Comparison of ENCODE assay signal across 2 fruit fly cellular contexts in the genomic region with DNA sequence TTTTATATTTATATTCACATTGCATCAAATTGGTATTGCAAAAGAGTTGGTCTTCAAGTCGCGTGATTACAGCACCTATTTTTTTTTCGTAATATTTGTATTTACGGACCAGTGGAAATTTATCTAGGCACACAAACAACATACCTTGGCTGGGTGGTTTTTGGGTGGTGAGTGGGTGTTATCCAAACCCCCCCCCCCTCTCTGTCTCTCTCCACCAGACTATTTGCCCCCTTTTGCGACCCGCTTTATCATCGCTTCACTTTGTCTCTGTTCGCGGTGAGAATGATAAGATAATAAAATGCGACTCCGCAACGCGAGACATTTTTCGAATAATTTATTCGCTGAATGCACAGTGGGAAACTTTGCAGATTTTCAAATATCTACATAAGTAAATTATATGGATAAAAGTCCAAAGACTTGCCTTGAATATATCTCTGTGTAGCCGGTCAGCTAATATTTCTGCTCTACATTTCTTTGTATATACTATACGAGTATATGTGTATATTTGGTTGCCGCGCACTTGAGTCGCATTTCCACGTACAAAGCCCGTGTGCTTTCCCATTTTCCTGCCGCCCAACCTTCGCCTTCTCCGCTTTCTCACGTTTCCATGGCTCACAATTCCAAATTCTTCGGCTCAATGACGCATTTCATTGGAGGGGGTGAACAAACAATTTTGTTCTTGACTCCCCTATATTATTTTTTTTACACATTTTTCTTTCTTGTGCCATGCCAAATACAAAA.
TF ChIP-seq lines count a peak whose summit lies in the region.

No protein-coding gene starts in this region.

TF ChIP-seq in whole organism, embryonic, 481 proteins besides CTCF, POLR2A, EP300 and RAD21 (continued from another document and continues in another):
- peak; percentile 16 for TF ChIP-seq Ets65A (GFP tag; lab: Kevin White, UChicago)
- peak; percentile 59 for TF ChIP-seq Med (GFP tag; lab: Kevin White, UChicago)
- no peak for TF ChIP-seq CG13775 (GFP tag; optimal IDR thresholded peaks at IDR 0.05; lab: Kevin White, UChicago)
- no peak for TF ChIP-seq pfk (GFP tag; optimal IDR thresholded peaks at IDR 0.05; lab: Kevin White, UChicago)
- no peak for TF ChIP-seq CG11723 (GFP tag; optimal IDR thresholded peaks at IDR 0.05; lab: Kevin White, UChicago)
- no peak for TF ChIP-seq gsb (GFP tag; IDR thresholded peaks at IDR 0.05; lab: Robert Waterston, UW)
- TF ChIP-seq CG14860 (GFP tag; IDR thresholded peaks at IDR 0.05; lab: Robert Waterston, UW; ENCODE audit: partially characterized antibody): no peak
- no peak for TF ChIP-seq Gsc (GFP tag; IDR thresholded peaks at IDR 0.05; lab: Robert Waterston, UW)
- no peak for TF ChIP-seq ind (GFP tag; optimal IDR thresholded peaks at IDR 0.05; lab: Kevin White, UChicago)
- TF ChIP-seq CG18599 (GFP tag; optimal IDR thresholded peaks at IDR 0.05; lab: Kevin White, UChicago): peak; percentile 48
- no peak for TF ChIP-seq sr (GFP tag; IDR thresholded peaks at IDR 0.05; lab: Robert Waterston, UW)
- TF ChIP-seq shn (GFP tag; optimal IDR thresholded peaks at IDR 0.05; lab: Kevin White, UChicago): no peak
- no peak for TF ChIP-seq pnt (GFP tag; optimal IDR thresholded peaks at IDR 0.05; lab: Kevin White, UChicago)
- no peak for TF ChIP-seq CG42726 (GFP tag; IDR thresholded peaks at IDR 0.05; lab: Robert Waterston, UW; ENCODE audit: partially characterized antibody)
- peak; percentile 40 for TF ChIP-seq lab (GFP tag; optimal IDR thresholded peaks at IDR 0.05; lab: Kevin White, UChicago)
- no peak for TF ChIP-seq CG2199 (GFP tag; IDR thresholded peaks at IDR 0.05; lab: Robert Waterston, UW)
- TF ChIP-seq CG3726 (GFP tag; IDR thresholded peaks at IDR 0.05; lab: Robert Waterston, UW): no peak
- no peak for TF ChIP-seq Mrtf (GFP tag; IDR thresholded peaks at IDR 0.05; lab: Robert Waterston, UW)
- TF ChIP-seq Sox102F (GFP tag; optimal IDR thresholded peaks at IDR 0.05; lab: Kevin White, UChicago): no peak
- TF ChIP-seq kah (GFP tag; optimal IDR thresholded peaks at IDR 0.05; lab: Kevin White, UChicago): no peak
- TF ChIP-seq CG18619 (GFP tag; optimal IDR thresholded peaks at IDR 0.05; lab: Kevin White, UChicago): no peak
- no peak for TF ChIP-seq Ets97D (GFP tag; optimal IDR thresholded peaks at IDR 0.05; lab: Kevin White, UChicago)
- no peak for TF ChIP-seq CG34422 (GFP tag; IDR thresholded peaks at IDR 0.05; lab: Robert Waterston, UW)
- no peak for TF ChIP-seq Six4 (GFP tag; optimal IDR thresholded peaks at IDR 0.05; lab: Kevin White, UChicago)
- TF ChIP-seq NfI (GFP tag; optimal IDR thresholded peaks at IDR 0.05; lab: Kevin White, UChicago): no peak
- no peak for TF ChIP-seq hkb (optimal IDR thresholded peaks at IDR 0.05; lab: Kevin White, UChicago)
- TF ChIP-seq hkb (GFP tag; IDR thresholded peaks at IDR 0.05; lab: Robert Waterston, UW): no peak
- no peak for TF ChIP-seq Lpt (GFP tag; optimal IDR thresholded peaks at IDR 0.05; lab: Kevin White, UChicago)
- TF ChIP-seq cwo (GFP tag; optimal IDR thresholded peaks at IDR 0.05; lab: Kevin White, UChicago): peak; percentile 33
- peak; percentile 46; the same call in 1 of the 2 replicates for TF ChIP-seq crol (GFP tag; IDR thresholded peaks at IDR 0.05; lab: Robert Waterston, UW)
- TF ChIP-seq phol (tag; optimal IDR thresholded peaks at IDR 0.05; lab: Kevin White, UChicago): no peak
- TF ChIP-seq seq (GFP tag; IDR thresholded peaks at IDR 0.05; lab: Robert Waterston, UW): no peak
- TF ChIP-seq sd (tag; optimal IDR thresholded peaks at IDR 0.05; lab: Kevin White, UChicago): peak; percentile 53
- no peak for TF ChIP-seq Dref (GFP tag; IDR thresholded peaks at IDR 0.05; lab: Robert Waterston, UW)
- no peak for TF ChIP-seq CG5245 (GFP tag; optimal IDR thresholded peaks at IDR 0.05; lab: Kevin White, UChicago)
- no peak for TF ChIP-seq CG18476 (GFP tag; optimal IDR thresholded peaks at IDR 0.05; lab: Kevin White, UChicago)
- TF ChIP-seq CG6791 (GFP tag; IDR thresholded peaks at IDR 0.05; lab: Robert Waterston, UW; ENCODE audit: partially characterized antibody): no peak
- no peak for TF ChIP-seq CG10431 (GFP tag; optimal IDR thresholded peaks at IDR 0.05; lab: Kevin White, UChicago)
- no peak for TF ChIP-seq klu (GFP tag; IDR thresholded peaks at IDR 0.05; lab: Robert Waterston, UW)
- TF ChIP-seq twi (tag; optimal IDR thresholded peaks at IDR 0.05; lab: Kevin White, UChicago): no peak
- TF ChIP-seq disco-r (GFP tag; optimal IDR thresholded peaks at IDR 0.05; lab: Kevin White, UChicago): no peak
- no peak for TF ChIP-seq YL-1 (GFP tag; optimal IDR thresholded peaks at IDR 0.05; lab: Kevin White, UChicago)
- TF ChIP-seq nmo (GFP tag; optimal IDR thresholded peaks at IDR 0.05; lab: Kevin White, UChicago): no peak
- TF ChIP-seq inv (GFP tag; IDR thresholded peaks at IDR 0.05; lab: Robert Waterston, UW; ENCODE audit: partially characterized antibody): no peak
- 0 out of 4 replicates have a peak, but pooled peaks have one; percentile 66 for TF ChIP-seq chinmo (GFP tag; IDR thresholded peaks at IDR 0.05; lab: Robert Waterston, UW; ENCODE audit: partially characterized antibody)
- TF ChIP-seq BtbVII (GFP tag; optimal IDR thresholded peaks at IDR 0.05; lab: Kevin White, UChicago): no peak
- TF ChIP-seq CG9797 (GFP tag; optimal IDR thresholded peaks at IDR 0.05; lab: Kevin White, UChicago): no peak
- TF ChIP-seq CG17568 (GFP tag; optimal IDR thresholded peaks at IDR 0.05; lab: Kevin White, UChicago): no peak
- TF ChIP-seq CG13123 (GFP tag; optimal IDR thresholded peaks at IDR 0.05; lab: Kevin White, UChicago): no peak
- TF ChIP-seq HLH3B (GFP tag; IDR thresholded peaks at IDR 0.05; lab: Robert Waterston, UW): no peak
- TF ChIP-seq Hr3 (GFP tag; optimal IDR thresholded peaks at IDR 0.05; lab: Kevin White, UChicago): no peak
- no peak for TF ChIP-seq h (optimal IDR thresholded peaks at IDR 0.05; lab: Kevin White, UChicago)
- no peak for TF ChIP-seq kni (GFP tag; optimal IDR thresholded peaks at IDR 0.05; lab: Kevin White, UChicago)
- no peak for TF ChIP-seq CG11085 (GFP tag; IDR thresholded peaks at IDR 0.05; lab: Robert Waterston, UW)
- no peak for TF ChIP-seq vfl (GFP tag; optimal IDR thresholded peaks at IDR 0.05; lab: Kevin White, UChicago)
- TF ChIP-seq gcm (GFP tag; optimal IDR thresholded peaks at IDR 0.05; lab: Kevin White, UChicago): no peak
- no peak for TF ChIP-seq CG10979 (tag; optimal IDR thresholded peaks at IDR 0.05; lab: Kevin White, UChicago)
- peak; percentile 3 for TF ChIP-seq CG1233 (GFP tag; optimal IDR thresholded peaks at IDR 0.05; lab: Kevin White, UChicago)
- no peak for TF ChIP-seq CG12769 (tag; optimal IDR thresholded peaks at IDR 0.05; lab: Kevin White, UChicago)
- no peak for TF ChIP-seq CG9609 (GFP tag; optimal IDR thresholded peaks at IDR 0.05; lab: Kevin White, UChicago)
- no peak for TF ChIP-seq CG3065 (GFP tag; optimal IDR thresholded peaks at IDR 0.05; lab: Kevin White, UChicago)
- TF ChIP-seq CG3838 (GFP tag; optimal IDR thresholded peaks at IDR 0.05; lab: Kevin White, UChicago): no peak
- no peak for TF ChIP-seq pros (GFP tag; optimal IDR thresholded peaks at IDR 0.05; lab: Kevin White, UChicago)
- no peak for TF ChIP-seq btn (GFP tag; optimal IDR thresholded peaks at IDR 0.05; lab: Kevin White, UChicago)
- no peak for TF ChIP-seq CG31365 (tag; optimal IDR thresholded peaks at IDR 0.05; lab: Kevin White, UChicago)

TF ChIP-seq in whole organism, prepupa, 60 proteins besides CTCF, POLR2A, EP300 and RAD21 (continued from another document):
- TF ChIP-seq vri (GFP tag; optimal IDR thresholded peaks at IDR 0.05; lab: Kevin White, UChicago): peak; percentile 49
- TF ChIP-seq Sox15 (GFP tag; optimal IDR thresholded peaks at IDR 0.05; lab: Kevin White, UChicago): no peak
- no peak for TF ChIP-seq CG1621 (tag; optimal IDR thresholded peaks at IDR 0.05; lab: Kevin White, UChicago)
- TF ChIP-seq salr (GFP tag; optimal IDR thresholded peaks at IDR 0.05; lab: Kevin White, UChicago): no peak
- TF ChIP-seq svp (GFP tag; lab: Kevin White, UChicago): peak; percentile 71
- peak; percentile 42 for TF ChIP-seq fkh (GFP tag; optimal IDR thresholded peaks at IDR 0.05; lab: Kevin White, UChicago)
TF ChIP-seq in whole organism, prepupa: peak in this region for 11.
